Fruit fly (Drosophila melanogaster): ENCODE data around the gene dx.

dm6 chrX:6546970-6547369 is 13.2 kb downstream of the dx start:
- TF ChIP-seq psq (optimal IDR thresholded peaks at IDR 0.05) (no peak), h (optimal IDR thresholded peaks at IDR 0.05) (no peak), Myc (optimal IDR thresholded peaks at IDR 0.05) (no peak), Sin3A (optimal IDR thresholded peaks at IDR 0.05) (no peak), insv (optimal IDR thresholded peaks at IDR 0.05) (no peak), ttk (optimal IDR thresholded peaks at IDR 0.05) (no peak)

All from Kc167 (cell line).